Worm (Caenorhabditis elegans) whole organism, L4 larva: Measurements from ENCODE around the gene ubh-1.
A peak's percentile ranks its signal among the peaks of the same experiment; 100 is the strongest.

Experiments
- F44E2.7 ChIP-seq: fragments of 200-800 bp; sonication (Bioruptor generic); IDR thresholded peaks from 2 replicates; pipeline ENCODE4 v2.1.2; 2022; ENCODE audit warnings: missing genetic modification characterization, missing compliant biosample characterization
- T20F7.1 ChIP-seq: fragments of 200-800 bp; sonication (Bioruptor generic); optimal IDR thresholded peaks from 2 replicates; lab custom pipeline; 2018; ENCODE audit warnings: mild to moderate bottlenecking, missing genetic modification characterization, missing compliant biosample characterization
- Y105C5A.15 ChIP-seq: fragments of 200-800 bp; sonication (Bioruptor generic); IDR thresholded peaks from 2 replicates; pipeline ENCODE4 v1.3.6; 2022; ENCODE audit warnings: missing genetic modification characterization, missing compliant biosample characterization
- Y5F2A.4 ChIP-seq: fragments of 200-800 bp; sonication (Bioruptor generic); optimal IDR thresholded peaks from 2 replicates; lab custom pipeline; 2018; ENCODE audit warnings: mild to moderate bottlenecking, missing genetic modification characterization, missing compliant biosample characterization
- Y75B8A.6 ChIP-seq: fragments of 200-800 bp; sonication (Bioruptor generic); IDR thresholded peaks from 2 replicates; pipeline ENCODE4 v1.3.6; 2022; ENCODE audit warnings: missing genetic modification reagents, missing genetic modification characterization, missing compliant biosample characterization
- aha-1 ChIP-seq: fragments of 150-350 bp; peaks from one replicate; lab custom pipeline; 2014; ENCODE audit warnings: missing biosample characterization, missing genetic modification characterization
- ceh-20 ChIP-seq: fragments of 200-800 bp; sonication (Bioruptor generic); IDR thresholded peaks from 2 replicates; pipeline ENCODE4 v1.3.6; 2022; ENCODE audit warnings: missing genetic modification reagents, missing genetic modification characterization, missing compliant biosample characterization
- ceh-28 ChIP-seq: fragments of 150-350 bp; optimal IDR thresholded peaks from 2 replicates; lab custom pipeline; 2014; ENCODE audit warnings: missing biosample characterization, missing genetic modification reagents, missing genetic modification characterization
- ceh-32 ChIP-seq: sonication (generic microtip); optimal IDR thresholded peaks from 2 replicates; lab custom pipeline; 2016; ENCODE audit warnings: mild to moderate bottlenecking, missing genetic modification characterization, missing compliant biosample characterization; ENCODE audit not compliant: poor library complexity
- ceh-82 ChIP-seq: sonication (generic microtip); optimal IDR thresholded peaks from 2 replicates; lab custom pipeline; 2017; ENCODE audit warnings: missing biosample characterization, missing genetic modification characterization
- cey-2 ChIP-seq: sonication (generic microtip); optimal IDR thresholded peaks from 3 replicates; lab custom pipeline; 2017; ENCODE audit warnings: missing genetic modification characterization, mild to moderate bottlenecking, missing compliant biosample characterization, antibody characterized with exemption, borderline replicate concordance; ENCODE audit not compliant: insufficient read depth
- daf-16 ChIP-seq, 3 experiments: sonication (generic microtip); optimal IDR thresholded peaks; 2 replicates each; lab custom pipeline; 2016 to 2017; ENCODE audit warnings: missing genetic modification characterization in 3 of 3, missing genetic modification reagents in 3 of 3, mild to moderate bottlenecking in 2 of 3, missing compliant biosample characterization in 2 of 3, missing biosample characterization in 1 of 3, moderate library complexity in 1 of 3
- daf-8 ChIP-seq: fragments of 200-800 bp; sonication (Bioruptor generic); IDR thresholded peaks from 2 replicates; pipeline ENCODE4 v1.3.6; 2022; ENCODE audit warnings: missing genetic modification characterization, missing compliant biosample characterization
- dpl-1 ChIP-seq: fragments of 150-350 bp; optimal IDR thresholded peaks from 2 replicates; lab custom pipeline; 2014; ENCODE audit warnings: missing biosample characterization, missing genetic modification reagents, missing genetic modification characterization
- duxl-1 ChIP-seq: sonication (generic microtip); optimal IDR thresholded peaks from 2 replicates; lab custom pipeline; 2016; ENCODE audit warnings: mild to moderate bottlenecking, missing genetic modification characterization, moderate library complexity, missing compliant biosample characterization; ENCODE audit not compliant: poor library complexity
- dve-1 ChIP-seq: sonication (generic microtip); optimal IDR thresholded peaks from 2 replicates; lab custom pipeline; 2017; ENCODE audit warnings: antibody characterized with exemption, mild to moderate bottlenecking, missing genetic modification characterization, missing compliant biosample characterization; ENCODE audit not compliant: insufficient read depth
- fkh-10 ChIP-seq: fragments of 150-350 bp; optimal IDR thresholded peaks from 2 replicates; lab custom pipeline; 2014; ENCODE audit warnings: missing biosample characterization, missing genetic modification reagents, missing genetic modification characterization
- gei-8 ChIP-seq: fragments of 200-800 bp; sonication (Bioruptor generic); optimal IDR thresholded peaks from 2 replicates; lab custom pipeline; 2018; ENCODE audit warnings: mild to moderate bottlenecking, missing genetic modification characterization, missing compliant biosample characterization
- hif-1 ChIP-seq, 2 experiments: sonication (generic microtip); optimal IDR thresholded peaks; 2 replicates each; lab custom pipeline; 2016 to 2017; ENCODE audit warnings: missing compliant biosample characterization in 2 of 2, missing genetic modification characterization in 2 of 2, missing genetic modification reagents in 2 of 2, missing genotype in 2 of 2, mild to moderate bottlenecking in 1 of 2
- hlh-11 ChIP-seq: fragments of 200-800 bp; sonication (Bioruptor generic); optimal IDR thresholded peaks from 2 replicates; lab custom pipeline; 2018; ENCODE audit warnings: mild to moderate bottlenecking, missing genetic modification characterization, missing compliant biosample characterization
- hlh-30 ChIP-seq: sonication (generic microtip); optimal IDR thresholded peaks from 2 replicates; lab custom pipeline; 2017; ENCODE audit warnings: antibody characterized with exemption, mild to moderate bottlenecking, missing genetic modification characterization, missing compliant biosample characterization; ENCODE audit not compliant: insufficient read depth
- jun-1 ChIP-seq: fragments of 150-350 bp; optimal IDR thresholded peaks from 2 replicates; lab custom pipeline; 2014; ENCODE audit warnings: missing biosample characterization, missing genetic modification reagents, missing genetic modification characterization
- lim-7 ChIP-seq: fragments of 200-800 bp; sonication (Bioruptor generic); IDR thresholded peaks from 2 replicates; pipeline ENCODE4 v1.3.6; 2022; ENCODE audit warnings: missing genetic modification characterization, missing compliant biosample characterization
- lin-15B ChIP-seq: fragments of 150-350 bp; sonication (generic microtip); optimal IDR thresholded peaks from 3 replicates; lab custom pipeline; 2014; ENCODE audit warnings: missing biosample characterization, missing genetic modification characterization
- lin-29 ChIP-seq: fragments of 200-800 bp; sonication (Bioruptor generic); IDR thresholded peaks from 2 replicates; pipeline ENCODE4 v1.3.6; 2022; ENCODE audit warnings: missing genetic modification reagents, missing genetic modification characterization, missing compliant biosample characterization
- lin-38 ChIP-seq: fragments of 200-800 bp; sonication (Bioruptor generic); IDR thresholded peaks from 2 replicates; pipeline ENCODE4 v1.3.6; 2022; ENCODE audit warnings: missing genetic modification reagents, missing genetic modification characterization, missing compliant biosample characterization
- madf-9 ChIP-seq: fragments of 200-800 bp; sonication (Bioruptor generic); conservative IDR thresholded peaks from 2 replicates; pipeline ENCODE4 v1.3.6; 2022; ENCODE audit warnings: missing genetic modification reagents, missing genetic modification characterization, missing compliant biosample characterization
- mdl-1 ChIP-seq, 2 experiments: fragments of 150-350 bp in 1 of 2; sonication (generic microtip) in 1 of 2; optimal IDR thresholded peaks; 2 replicates each; lab custom pipeline; 2014 to 2017; ENCODE audit warnings: missing biosample characterization in 2 of 2, missing genetic modification characterization in 2 of 2
- mep-1 ChIP-seq: fragments of 150-350 bp; sonication (generic microtip); optimal IDR thresholded peaks from 3 replicates; lab custom pipeline; 2014; ENCODE audit warnings: missing biosample characterization, missing genetic modification characterization
- nhr-11 ChIP-seq: fragments of 150-350 bp; optimal IDR thresholded peaks from 2 replicates; lab custom pipeline; 2014; ENCODE audit warnings: missing biosample characterization, missing genetic modification characterization
- nhr-111 ChIP-seq: fragments of 200-800 bp; sonication (Bioruptor generic); optimal IDR thresholded peaks from 2 replicates; lab custom pipeline; 2018; ENCODE audit warnings: mild to moderate bottlenecking, missing genetic modification characterization, missing compliant biosample characterization
- nhr-28 ChIP-seq: fragments of 150-350 bp; optimal IDR thresholded peaks from 2 replicates; lab custom pipeline; 2014; ENCODE audit warnings: missing biosample characterization, missing genetic modification characterization
- nhr-41 ChIP-seq: fragments of 200-800 bp; sonication (Bioruptor generic); IDR thresholded peaks from 2 replicates; pipeline ENCODE4 v1.3.6; 2022; ENCODE audit warnings: missing genetic modification reagents, missing genetic modification characterization, missing compliant biosample characterization
- nhr-48 ChIP-seq: sonication (generic microtip); optimal IDR thresholded peaks from 2 replicates; lab custom pipeline; 2016; ENCODE audit warnings: mild to moderate bottlenecking, missing genetic modification characterization, missing compliant biosample characterization
- nhr-6 ChIP-seq: fragments of 150-350 bp; optimal IDR thresholded peaks from 2 replicates; lab custom pipeline; 2014; ENCODE audit warnings: missing biosample characterization, missing genetic modification characterization
- nhr-77 ChIP-seq: fragments of 150-350 bp; optimal IDR thresholded peaks from 2 replicates; lab custom pipeline; 2014; ENCODE audit warnings: missing biosample characterization, missing genetic modification characterization
- php-3 ChIP-seq: fragments of 200-800 bp; sonication (Bioruptor generic); IDR thresholded peaks from 2 replicates; pipeline ENCODE4 v1.3.6; 2022; ENCODE audit warnings: missing genetic modification reagents, missing genetic modification characterization, missing compliant biosample characterization
- pqm-1 ChIP-seq: sonication (generic microtip); optimal IDR thresholded peaks from 2 replicates; lab custom pipeline; 2017; ENCODE audit warnings: missing biosample characterization, missing genetic modification characterization
- saeg-2 ChIP-seq: fragments of 200-800 bp; sonication (Bioruptor generic); IDR thresholded peaks from 2 replicates; pipeline ENCODE4 v1.3.6; 2022; ENCODE audit warnings: missing genetic modification reagents, missing genetic modification characterization, missing compliant biosample characterization
- sdz-12 ChIP-seq: fragments of 200-800 bp; sonication (Bioruptor generic); optimal IDR thresholded peaks from 2 replicates; lab custom pipeline; 2018; ENCODE audit warnings: mild to moderate bottlenecking, missing genetic modification characterization, missing compliant biosample characterization
- snpc-1.2 ChIP-seq: fragments of 200-800 bp; sonication (Bioruptor generic); IDR thresholded peaks from 2 replicates; pipeline ENCODE4 v1.3.6; 2022; ENCODE audit warnings: missing genetic modification reagents, missing genetic modification characterization, missing compliant biosample characterization
- spr-1 ChIP-seq: sonication (generic microtip); optimal IDR thresholded peaks from 2 replicates; lab custom pipeline; 2016; ENCODE audit warnings: mild to moderate bottlenecking, missing genetic modification characterization, missing compliant biosample characterization
- spr-3 ChIP-seq: fragments of 200-800 bp; sonication (Bioruptor generic); optimal IDR thresholded peaks from 2 replicates; lab custom pipeline; 2018; ENCODE audit warnings: mild to moderate bottlenecking, missing genetic modification characterization, missing compliant biosample characterization
- tra-1 ChIP-seq: fragments of 200-800 bp; sonication (Bioruptor generic); IDR thresholded peaks from 2 replicates; pipeline ENCODE4 v1.3.6; 2022; ENCODE audit warnings: missing genetic modification reagents, missing genetic modification characterization, missing compliant biosample characterization
- zag-1 ChIP-seq: fragments of 150-350 bp; optimal IDR thresholded peaks from 2 replicates; lab custom pipeline; 2014; ENCODE audit warnings: missing biosample characterization, missing genetic modification characterization
- zfp-3 ChIP-seq: fragments of 200-800 bp; sonication (Bioruptor generic); conservative IDR thresholded peaks from 2 replicates; pipeline ENCODE4 v1.3.6; 2022; ENCODE audit warnings: missing genetic modification reagents, missing genetic modification characterization, missing compliant biosample characterization
- zip-11 ChIP-seq: fragments of 200-800 bp; sonication (Bioruptor generic); IDR thresholded peaks from 2 replicates; pipeline ENCODE4 v1.3.6; 2022; ENCODE audit warnings: missing genetic modification characterization, missing compliant biosample characterization
- zip-2 ChIP-seq: fragments of 150-350 bp; optimal IDR thresholded peaks from 2 replicates; lab custom pipeline; 2014; ENCODE audit warnings: missing biosample characterization, missing genetic modification characterization

Gene ubh-1

ce11 chrV:6492497-6492896 is 18.7 kb downstream of the ubh-1 start (continued):
- TF ChIP-seq zag-1 (tag; lab: Kevin White, UChicago), result no peak
- TF ChIP-seq ceh-20, result no peak
- no peak for TF ChIP-seq zip-11 (GFP tag; lab: Robert Waterston, UW)
- TF ChIP-seq F44E2.7 (GFP tag; lab: Robert Waterston, UW), result no peak
- TF ChIP-seq spr-3 (GFP tag; lab: Kevin White, UChicago), result no peak
- TF ChIP-seq mdl-1 (tag; optimal IDR thresholded peaks at IDR 0.05; lab: Kevin White, UChicago), result peak in 1 of 2 experiments; percentile 8

- TF ChIP-seq duxl-1 (tag; lab: Kevin White, UChicago) (peak; percentile 7), madf-9 (GFP tag; lab: Robert Waterston, UW) (no peak), snpc-1.2 (GFP tag; lab: Robert Waterston, UW) (no peak), Y75B8A.6 (GFP tag; lab: Robert Waterston, UW) (no peak), spr-1 (no peak), fkh-10 (GFP tag; lab: Kevin White, UChicago) (no peak), nhr-111 (GFP tag; lab: Kevin White, UChicago) (no peak), nhr-28 (tag; lab: Kevin White, UChicago) (peak; percentile 80), hlh-30 (tag; lab: Kevin White, UChicago) (peak; percentile 35), T20F7.1 (GFP tag; lab: Kevin White, UChicago) (no peak), nhr-77 (tag; lab: Kevin White, UChicago) (peak; percentile 70), zip-2 (tag; lab: Kevin White, UChicago) (no peak), nhr-6 (tag; lab: Kevin White, UChicago) (peak; percentile 43), zfp-3 (GFP tag; lab: Robert Waterston, UW) (no peak), Y105C5A.15 (GFP tag; lab: Robert Waterston, UW) (no peak), F44E2.7 (GFP tag; lab: Robert Waterston, UW) (no peak), nhr-11 (tag; lab: Kevin White, UChicago) (no peak), saeg-2 (GFP tag; lab: Robert Waterston, UW) (no peak), lim-7 (GFP tag; lab: Robert Waterston, UW) (no peak), pqm-1 (peak; percentile 92), mdl-1 (tag; optimal IDR thresholded peaks at IDR 0.05; lab: Kevin White, UChicago) (peak in 1 of 2 experiments; percentile 17), spr-3 (GFP tag; lab: Kevin White, UChicago) (no peak), daf-16 (GFP tag; optimal IDR thresholded peaks at IDR 0.05; lab: Kevin White, UChicago) (no peak), daf-16 (tag; optimal IDR thresholded peaks at IDR 0.05; lab: Kevin White, UChicago) (peak; percentile 62), zip-11 (GFP tag; lab: Robert Waterston, UW) (no peak), ceh-28 (tag; lab: Kevin White, UChicago) (no peak), dve-1 (tag; lab: Kevin White, UChicago) (peak; percentile 89), php-3 (GFP tag; lab: Robert Waterston, UW) (0 out of 2 replicates have a peak, but pooled peaks have one; percentile 11), Y5F2A.4 (GFP tag; lab: Kevin White, UChicago) (no peak), hif-1 (tag; optimal IDR thresholded peaks at IDR 0.05; lab: Kevin White, UChicago) (no peak), lin-15B (no peak), ceh-32 (tag; lab: Kevin White, UChicago) (no peak), lin-38 (no peak; the same call in 1 of the 2 replicates), tra-1 (GFP tag; lab: Robert Waterston, UW) (0 out of 2 replicates have a peak, but pooled peaks have one; percentile 40), sdz-12 (GFP tag; lab: Kevin White, UChicago) (no peak), dpl-1 (no peak), daf-8 (GFP tag; lab: Robert Waterston, UW) (no peak), gei-8 (GFP tag; lab: Kevin White, UChicago) (no peak), nhr-41 (no peak), lin-29 (GFP tag; lab: Robert Waterston, UW) (no peak), hlh-11 (tag; lab: Kevin White, UChicago) (peak; percentile 65), nhr-48 (tag; lab: Kevin White, UChicago) (peak; percentile 50), mep-1 (tag; lab: Kevin White, UChicago) (peak; percentile 55), aha-1 (tag; lab: Kevin White, UChicago) (peak; percentile 77), ceh-82 (tag; lab: Kevin White, UChicago) (no peak), cey-2 (tag; lab: Kevin White, UChicago) (no peak), jun-1 (tag; lab: Kevin White, UChicago) (no peak)
Measured at ce11 chrV:6488849-6489248, 22.4 kb downstream of the ubh-1 start, which contains the start of gene lec-10. Gene lec-10, minus strand, starts transcription at chrV:6489120.
